Worm (Caenorhabditis elegans): Measurements from ENCODE around the gene cut-1.

DNA sequence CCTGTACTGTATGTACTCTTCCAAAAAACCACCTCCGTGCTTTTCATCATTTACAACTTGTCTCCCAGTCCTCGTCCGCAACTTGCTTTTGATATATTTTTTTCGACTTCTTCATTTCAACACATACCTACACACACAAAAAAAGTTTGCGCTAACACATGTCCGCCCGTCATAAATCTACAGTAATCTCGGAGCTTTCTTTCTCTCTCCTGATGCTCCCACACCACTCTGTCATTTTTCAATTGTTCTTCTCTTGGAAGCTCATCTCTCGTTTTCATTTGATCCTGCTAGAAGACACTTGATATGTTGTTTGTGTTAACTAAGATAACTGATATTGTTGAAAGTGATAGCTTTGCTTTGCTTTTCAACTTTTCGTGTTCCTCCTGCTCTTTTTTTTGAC is 12.3 kb downstream of the cut-1 start:
- TF ChIP-seq K02D7.2 (tag; optimal IDR thresholded peaks at IDR 0.05) (no peak), ahr-1 (tag; optimal IDR thresholded peaks at IDR 0.05) (no peak), hlh-30 (tag; optimal IDR thresholded peaks at IDR 0.05; ENCODE audit: insufficient read depth) (no peak), mec-3 (tag; optimal IDR thresholded peaks at IDR 0.05; ENCODE audit: borderline replicate concordance) (no peak), hlh-6 (tag; optimal IDR thresholded peaks at IDR 0.05) (no peak), C38D4.7 (GFP tag; optimal IDR thresholded peaks at IDR 0.05) (no peak), ttx-3 (tag; optimal IDR thresholded peaks at IDR 0.05) (no peak), lin-11 (tag; optimal IDR thresholded peaks at IDR 0.05) (no peak), ceh-24 (tag; optimal IDR thresholded peaks at IDR 0.05) (no peak), tbx-7 (tag; optimal IDR thresholded peaks at IDR 0.05) (no peak), dmd-4 (tag; optimal IDR thresholded peaks at IDR 0.05; ENCODE audit: borderline replicate concordance) (no peak), ets-4 (tag; optimal IDR thresholded peaks at IDR 0.05) (no peak), pqm-1 (tag; optimal IDR thresholded peaks at IDR 0.05) (no peak)

Data from whole organism, late embryonic.